Worm (Caenorhabditis elegans) whole organism, late embryonic: Measurements from ENCODE around the gene F22B5.5.

ENCODE experiments used
- che-1 ChIP-seq: sonication (generic microtip); optimal IDR thresholded peaks from 2 replicates; lab custom pipeline; 2016; ENCODE audit warnings: mild to moderate bottlenecking, missing genetic modification characterization, missing compliant biosample characterization
- dmd-4 ChIP-seq: sonication (generic microtip); optimal IDR thresholded peaks from 2 replicates; lab custom pipeline; 2016; ENCODE audit warnings: borderline replicate concordance, missing genetic modification characterization, missing compliant biosample characterization
- pat-9 ChIP-seq: fragments of 200-800 bp; sonication (Bioruptor generic); optimal IDR thresholded peaks from 2 replicates; lab custom pipeline; 2018; ENCODE audit warnings: mild to moderate bottlenecking, missing genetic modification characterization, moderate library complexity, missing compliant biosample characterization
- pqm-1 ChIP-seq: sonication (generic microtip); optimal IDR thresholded peaks from 2 replicates; lab custom pipeline; 2016; ENCODE audit warnings: missing genetic modification characterization, missing compliant biosample characterization
- pros-1 ChIP-seq: fragments of 150-350 bp; optimal IDR thresholded peaks from 2 replicates; lab custom pipeline; 2014; ENCODE audit warnings: missing biosample characterization, missing genetic modification reagents, missing genetic modification characterization

DNA sequence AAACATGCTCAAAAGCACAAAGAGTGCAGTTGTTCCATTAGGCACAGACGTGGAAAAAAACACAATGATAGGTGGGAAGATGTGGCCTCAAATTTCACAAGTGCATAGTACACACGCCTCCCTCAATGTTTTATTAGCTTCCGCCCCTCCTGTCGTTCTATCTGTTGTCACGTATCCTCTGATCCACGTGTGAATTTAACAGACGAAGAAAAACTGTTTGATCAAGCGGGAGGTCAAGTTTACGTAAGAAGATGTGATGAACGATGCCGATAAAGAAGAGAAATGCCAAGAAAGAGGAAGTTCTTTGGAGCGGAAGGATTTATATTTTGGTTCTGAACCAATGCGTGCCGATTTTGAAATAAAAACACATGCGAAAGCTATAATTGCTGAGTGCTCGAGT is 3.7 kb downstream of the F22B5.5 start:
- TF ChIP-seq pros-1 (tag; lab: Kevin White, UChicago) (no peak), pat-9 (tag; lab: Kevin White, UChicago) (no peak), che-1 (tag; lab: Kevin White, UChicago) (no peak), dmd-4 (no peak), pqm-1 (tag; lab: Kevin White, UChicago) (no peak)
